Fruit fly (Drosophila melanogaster) S2 (cell line): Measurements from ENCODE around the gene dl.

Experiments
- CG8478 ChIP-seq: fragments of >200 bp; optimal IDR thresholded peaks from 2 replicates; lab custom pipeline; 2018
- CTCF ChIP-seq, 2 experiments: fragments of >200 bp; optimal IDR thresholded peaks; 2 replicates each; lab custom pipeline; 2018

- TF ChIP-seq CTCF (optimal IDR thresholded peaks at IDR 0.05; lab: Kevin White, UChicago) (no peak), CG8478 (lab: Kevin White, UChicago) (no peak)
Observed at dm6 chr2L:17449608-17450504, at the start of gene dl.
